Worm (Caenorhabditis elegans) whole organism, L4 larva: ENCODE measurements around the gene nlp-28.
A peak's percentile ranks its signal among the peaks of the same experiment; 100 is the strongest.

Experiments used
- F26F4.8 ChIP-seq: fragments of 200-800 bp; sonication (Bioruptor generic); conservative IDR thresholded peaks from 2 replicates; pipeline ENCODE4 v1.3.6; 2022; ENCODE audit warnings: missing genetic modification characterization, missing compliant biosample characterization
- F37D6.2 ChIP-seq: sonication (generic microtip); optimal IDR thresholded peaks from 2 replicates; lab custom pipeline; 2016; ENCODE audit warnings: mild to moderate bottlenecking, missing genetic modification characterization, missing compliant biosample characterization
- F44E2.7 ChIP-seq: fragments of 200-800 bp; sonication (Bioruptor generic); IDR thresholded peaks from 2 replicates; pipeline ENCODE4 v2.1.2; 2022; ENCODE audit warnings: missing genetic modification characterization, missing compliant biosample characterization
- T26A8.4 ChIP-seq: fragments of 200-800 bp; sonication (Bioruptor generic); IDR thresholded peaks from 2 replicates; pipeline ENCODE4 v1.3.6; 2022; ENCODE audit warnings: missing genetic modification characterization, missing compliant biosample characterization
- Y105C5A.15 ChIP-seq: fragments of 200-800 bp; sonication (Bioruptor generic); IDR thresholded peaks from 2 replicates; pipeline ENCODE4 v1.3.6; 2022; ENCODE audit warnings: missing genetic modification characterization, missing compliant biosample characterization
- Y75B8A.6 ChIP-seq: fragments of 200-800 bp; sonication (Bioruptor generic); IDR thresholded peaks from 2 replicates; pipeline ENCODE4 v1.3.6; 2022; ENCODE audit warnings: missing genetic modification reagents, missing genetic modification characterization, missing compliant biosample characterization
- aha-1 ChIP-seq: fragments of 150-350 bp; peaks from one replicate; lab custom pipeline; 2014; ENCODE audit warnings: missing biosample characterization, missing genetic modification characterization
- aly-2 ChIP-seq: sonication (generic microtip); optimal IDR thresholded peaks from 2 replicates; lab custom pipeline; 2018; ENCODE audit warnings: missing biosample characterization, missing genetic modification characterization
- ama-1 ChIP-seq: fragments of 150-350 bp; optimal IDR thresholded peaks from 2 replicates; lab custom pipeline; 2014; ENCODE audit warnings: inconsistent platforms, mixed read lengths
- arid-1 ChIP-seq: fragments of 200-800 bp; sonication (Bioruptor generic); conservative IDR thresholded peaks from 2 replicates; pipeline ENCODE4 v1.3.6; 2022; ENCODE audit warnings: missing genetic modification reagents, missing genetic modification characterization, missing compliant biosample characterization
- attf-4 ChIP-seq: sonication (generic microtip); optimal IDR thresholded peaks from 3 replicates; lab custom pipeline; 2017; ENCODE audit warnings: missing biosample characterization, missing genetic modification characterization
- dmd-9 ChIP-seq: fragments of 200-800 bp; sonication (Bioruptor generic); IDR thresholded peaks from 2 replicates; pipeline ENCODE4 v1.3.6; 2022; ENCODE audit warnings: missing genetic modification reagents, missing genetic modification characterization, missing compliant biosample characterization
- duxl-1 ChIP-seq: sonication (generic microtip); optimal IDR thresholded peaks from 2 replicates; lab custom pipeline; 2016; ENCODE audit warnings: mild to moderate bottlenecking, missing genetic modification characterization, moderate library complexity, missing compliant biosample characterization; ENCODE audit not compliant: poor library complexity
- dve-1 ChIP-seq: sonication (generic microtip); optimal IDR thresholded peaks from 2 replicates; lab custom pipeline; 2017; ENCODE audit warnings: antibody characterized with exemption, mild to moderate bottlenecking, missing genetic modification characterization, missing compliant biosample characterization; ENCODE audit not compliant: insufficient read depth
- egl-43 ChIP-seq: fragments of 200-800 bp; sonication (Bioruptor generic); IDR thresholded peaks from 2 replicates; pipeline ENCODE4 v1.3.6; 2022; ENCODE audit warnings: missing genetic modification reagents, missing genetic modification characterization, missing compliant biosample characterization
- gei-8 ChIP-seq: fragments of 200-800 bp; sonication (Bioruptor generic); optimal IDR thresholded peaks from 2 replicates; lab custom pipeline; 2018; ENCODE audit warnings: mild to moderate bottlenecking, missing genetic modification characterization, missing compliant biosample characterization
- hlh-11 ChIP-seq: fragments of 200-800 bp; sonication (Bioruptor generic); optimal IDR thresholded peaks from 2 replicates; lab custom pipeline; 2018; ENCODE audit warnings: mild to moderate bottlenecking, missing genetic modification characterization, missing compliant biosample characterization
- hlh-30 ChIP-seq: sonication (generic microtip); optimal IDR thresholded peaks from 2 replicates; lab custom pipeline; 2017; ENCODE audit warnings: antibody characterized with exemption, mild to moderate bottlenecking, missing genetic modification characterization, missing compliant biosample characterization; ENCODE audit not compliant: insufficient read depth
- lin-1 ChIP-seq: fragments of 200-800 bp; sonication (Bioruptor generic); IDR thresholded peaks from 2 replicates; pipeline ENCODE4 v1.3.6; 2022; ENCODE audit warnings: missing genetic modification reagents, missing genetic modification characterization, missing compliant biosample characterization
- lin-13 ChIP-seq: fragments of 150-350 bp; optimal IDR thresholded peaks from 2 replicates; lab custom pipeline; 2014; ENCODE audit warnings: missing biosample characterization, missing genetic modification reagents, missing genetic modification characterization
- lin-39 ChIP-seq: fragments of 150-350 bp; optimal IDR thresholded peaks from 2 replicates; lab custom pipeline; 2014; ENCODE audit warnings: missing biosample characterization, missing genetic modification reagents, missing genetic modification characterization
- lir-3 ChIP-seq: sonication (generic microtip); optimal IDR thresholded peaks from 2 replicates; lab custom pipeline; 2016; ENCODE audit warnings: mild to moderate bottlenecking, missing genetic modification characterization, missing compliant biosample characterization
- madf-9 ChIP-seq: fragments of 200-800 bp; sonication (Bioruptor generic); conservative IDR thresholded peaks from 2 replicates; pipeline ENCODE4 v1.3.6; 2022; ENCODE audit warnings: missing genetic modification reagents, missing genetic modification characterization, missing compliant biosample characterization
- mdl-1 ChIP-seq, 2 experiments: fragments of 150-350 bp in 1 of 2; sonication (generic microtip) in 1 of 2; optimal IDR thresholded peaks; 2 replicates each; lab custom pipeline; 2014 to 2017; ENCODE audit warnings: missing biosample characterization in 2 of 2, missing genetic modification characterization in 2 of 2
- mdt-29 ChIP-seq: fragments of 200-800 bp; sonication (Bioruptor generic); IDR thresholded peaks from 2 replicates; pipeline ENCODE4 v1.3.6; 2022; ENCODE audit warnings: missing genetic modification reagents, missing genetic modification characterization, missing compliant biosample characterization
- mep-1 ChIP-seq: fragments of 150-350 bp; sonication (generic microtip); optimal IDR thresholded peaks from 3 replicates; lab custom pipeline; 2014; ENCODE audit warnings: missing biosample characterization, missing genetic modification characterization
- mxl-3 ChIP-seq: fragments of 200-800 bp; sonication (Bioruptor generic); optimal IDR thresholded peaks from 2 replicates; lab custom pipeline; 2018; ENCODE audit warnings: mild to moderate bottlenecking, missing genetic modification characterization, missing compliant biosample characterization
- nhr-10 ChIP-seq: fragments of 150-350 bp; optimal IDR thresholded peaks from 2 replicates; lab custom pipeline; 2014; ENCODE audit warnings: missing biosample characterization, missing genetic modification characterization
- nhr-25 ChIP-seq: sonication (generic microtip); optimal IDR thresholded peaks from 2 replicates; lab custom pipeline; 2017; ENCODE audit warnings: missing genetic modification characterization, mild to moderate bottlenecking, missing compliant biosample characterization, antibody characterized with exemption, moderate library complexity, borderline replicate concordance; ENCODE audit not compliant: insufficient read depth
- nhr-28 ChIP-seq: fragments of 150-350 bp; optimal IDR thresholded peaks from 2 replicates; lab custom pipeline; 2014; ENCODE audit warnings: missing biosample characterization, missing genetic modification characterization
- nhr-42 ChIP-seq: fragments of 200-800 bp; sonication (Bioruptor generic); IDR thresholded peaks from 2 replicates; pipeline ENCODE4 v1.3.6; 2022; ENCODE audit warnings: missing genetic modification characterization, missing compliant biosample characterization
- nhr-6 ChIP-seq: fragments of 150-350 bp; optimal IDR thresholded peaks from 2 replicates; lab custom pipeline; 2014; ENCODE audit warnings: missing biosample characterization, missing genetic modification characterization
- nhr-76 ChIP-seq: fragments of 150-350 bp; optimal IDR thresholded peaks from 2 replicates; lab custom pipeline; 2014; ENCODE audit warnings: missing biosample characterization, missing genetic modification characterization
- nhr-77 ChIP-seq: fragments of 150-350 bp; optimal IDR thresholded peaks from 2 replicates; lab custom pipeline; 2014; ENCODE audit warnings: missing biosample characterization, missing genetic modification characterization
- pha-4 ChIP-seq, 2 experiments: fragments of 150-350 bp in 1 of 2; fragments of 200-800 bp in 1 of 2; sonication (Bioruptor generic) in 1 of 2; IDR thresholded peaks in 1 of 2; optimal IDR thresholded peaks in 1 of 2; 2 replicates each; pipeline versions ENCODE4 v1.3.6 to Lab custom; 2014 to 2022; ENCODE audit warnings: missing genetic modification characterization in 2 of 2, missing genetic modification reagents in 2 of 2, missing biosample characterization in 1 of 2, missing compliant biosample characterization in 1 of 2
- set-16 ChIP-seq: fragments of 200-800 bp; sonication (Bioruptor generic); IDR thresholded peaks from 2 replicates; pipeline ENCODE4 v1.3.6; 2022; ENCODE audit warnings: missing genetic modification reagents, missing genetic modification characterization, missing compliant biosample characterization
- skn-1 ChIP-seq: fragments of 150-350 bp; optimal IDR thresholded peaks from 2 replicates; lab custom pipeline; 2014; ENCODE audit warnings: missing biosample characterization, missing genetic modification characterization
- snpc-1.2 ChIP-seq: fragments of 200-800 bp; sonication (Bioruptor generic); IDR thresholded peaks from 2 replicates; pipeline ENCODE4 v1.3.6; 2022; ENCODE audit warnings: missing genetic modification reagents, missing genetic modification characterization, missing compliant biosample characterization
- tag-97 ChIP-seq: fragments of 200-800 bp; sonication (Bioruptor generic); IDR thresholded peaks from 2 replicates; pipeline ENCODE4 v1.3.6; 2022; ENCODE audit warnings: missing genetic modification characterization, missing compliant biosample characterization
- unc-62 ChIP-seq, 3 experiments: fragments of 150-350 bp in 1 of 3; sonication (generic microtip); optimal IDR thresholded peaks in 2 of 3; peaks in 1 of 3; 1 replicate in 1 of 3; 2 replicates in 2 of 3; lab custom pipeline; 2014 to 2017; ENCODE audit warnings: missing biosample characterization in 3 of 3, missing genetic modification characterization in 3 of 3, missing genetic modification reagents in 3 of 3, missing genotype in 1 of 3
- vab-7 ChIP-seq: fragments of 200-800 bp; sonication (Bioruptor generic); IDR thresholded peaks from 2 replicates; pipeline ENCODE4 v1.3.6; 2022; ENCODE audit warnings: missing genetic modification reagents, missing genetic modification characterization, missing compliant biosample characterization
- zfp-2 ChIP-seq: sonication (generic microtip); optimal IDR thresholded peaks from 2 replicates; lab custom pipeline; 2016; ENCODE audit warnings: mild to moderate bottlenecking, missing genetic modification characterization, missing compliant biosample characterization
- zfp-3 ChIP-seq: fragments of 200-800 bp; sonication (Bioruptor generic); conservative IDR thresholded peaks from 2 replicates; pipeline ENCODE4 v1.3.6; 2022; ENCODE audit warnings: missing genetic modification reagents, missing genetic modification characterization, missing compliant biosample characterization
- zip-11 ChIP-seq: fragments of 200-800 bp; sonication (Bioruptor generic); IDR thresholded peaks from 2 replicates; pipeline ENCODE4 v1.3.6; 2022; ENCODE audit warnings: missing genetic modification characterization, missing compliant biosample characterization

Gene nlp-28

ce11 chrV:3984178-3984577 is 3.5 kb upstream of the nlp-28 start, which contains the start of gene nlp-29 (continued):
- TF ChIP-seq arid-1 (GFP tag; lab: Robert Waterston, UW) (no peak), gei-8 (GFP tag; lab: Kevin White, UChicago) (no peak), zfp-3 (no peak), nhr-25 (tag; lab: Kevin White, UChicago) (peak; percentile 47), T26A8.4 (GFP tag; lab: Robert Waterston, UW) (no peak), unc-62 (GFP tag; optimal IDR thresholded peaks at IDR 0.05 in 1 of 2; lab: Kevin White, UChicago) (no peak), unc-62 (tag; optimal IDR thresholded peaks at IDR 0.05; lab: Kevin White, UChicago) (no peak), F37D6.2 (tag; lab: Kevin White, UChicago) (no peak), lin-1 (GFP tag; lab: Robert Waterston, UW) (no peak), skn-1 (tag; lab: Kevin White, UChicago) (no peak), F44E2.7 (no peak), nhr-10 (tag; lab: Kevin White, UChicago) (no peak), snpc-1.2 (GFP tag; lab: Robert Waterston, UW) (no peak), mxl-3 (GFP tag; lab: Kevin White, UChicago) (peak; percentile 38), hlh-11 (tag; lab: Kevin White, UChicago) (no peak), zip-11 (GFP tag; lab: Robert Waterston, UW) (no peak)
- TF ChIP-seq, all 104 proteins: peak for 5

ce11 chrV:3985104-3985503 is 2.6 kb upstream of the nlp-28 start:
- peak; percentile 60 for TF ChIP-seq aha-1 (tag; lab: Kevin White, UChicago)
- TF ChIP-seq lin-39 = no peak
- TF ChIP-seq egl-43 (GFP tag; lab: Robert Waterston, UW) = no peak
- TF ChIP-seq Y105C5A.15 = no peak
- peak; percentile 13 for TF ChIP-seq nhr-25 (tag; lab: Kevin White, UChicago)

- TF ChIP-seq tag-97 (no peak), zfp-2 (tag; lab: Kevin White, UChicago) (no peak), Y75B8A.6 (GFP tag; lab: Robert Waterston, UW) (no peak), nhr-42 (GFP tag; lab: Robert Waterston, UW) (no peak), set-16 (GFP tag; lab: Robert Waterston, UW) (no peak), mdl-1 (tag; optimal IDR thresholded peaks at IDR 0.05; lab: Kevin White, UChicago) (peak in 1 of 2 experiments; percentile 24), attf-4 (tag; lab: Kevin White, UChicago) (no peak), mep-1 (tag; lab: Kevin White, UChicago) (no peak), lin-1 (GFP tag; lab: Robert Waterston, UW) (no peak), duxl-1 (tag; lab: Kevin White, UChicago) (no peak), vab-7 (GFP tag; lab: Robert Waterston, UW) (no peak), madf-9 (no peak), nhr-76 (tag; lab: Kevin White, UChicago) (no peak), nhr-28 (peak; percentile 9), mdt-29 (GFP tag; lab: Robert Waterston, UW) (no peak), ama-1 (peak; percentile 43), hlh-30 (tag; lab: Kevin White, UChicago) (peak; percentile 32), lir-3 (tag; lab: Kevin White, UChicago) (no peak), dve-1 (tag; lab: Kevin White, UChicago) (no peak), aly-2 (no peak), zip-11 (GFP tag; lab: Robert Waterston, UW) (no peak), pha-4 (GFP tag; IDR thresholded peaks at IDR 0.05; lab: Robert Waterston, UW) (no peak), pha-4 (tag; optimal IDR thresholded peaks at IDR 0.05; lab: Kevin White, UChicago) (no peak), lin-39 (no peak), nhr-77 (tag; lab: Kevin White, UChicago) (no peak), nhr-6 (tag; lab: Kevin White, UChicago) (no peak), F26F4.8 (GFP tag; lab: Robert Waterston, UW) (no peak), dmd-9 (GFP tag; lab: Robert Waterston, UW) (no peak), lin-13 (GFP tag; lab: Kevin White, UChicago) (no peak), unc-62 (GFP tag; optimal IDR thresholded peaks at IDR 0.05 in 1 of 2; lab: Kevin White, UChicago) (peak in 1 of 2 experiments; percentile 63), unc-62 (tag; optimal IDR thresholded peaks at IDR 0.05; lab: Kevin White, UChicago) (no peak), nhr-25 (tag; lab: Kevin White, UChicago) (no peak)
- TF ChIP-seq, all 104 proteins: peak for 5
These were observed 1.4 kb downstream of the nlp-28 start, which contains the start of gene nlp-27 for ce11 chrV:3989070-3989469. TSS of gene nlp-27 (plus strand) at chrV:3989378.
